Worm (Caenorhabditis elegans) whole organism, L3 larva: ENCODE data around the gene cdf-1.

Experiments
- R02D3.7 ChIP-seq: fragments of 150-350 bp; optimal IDR thresholded peaks from 2 replicates; lab custom pipeline; 2014; ENCODE audit warnings: missing biosample characterization, missing genetic modification characterization
- aly-2 ChIP-seq: fragments of 150-350 bp; optimal IDR thresholded peaks from 2 replicates; lab custom pipeline; 2014; ENCODE audit warnings: missing biosample characterization, missing genetic modification characterization
- ama-1 ChIP-seq: fragments of 150-350 bp; optimal IDR thresholded peaks from 2 replicates; lab custom pipeline; 2018
- ceh-16 ChIP-seq: sonication (generic microtip); optimal IDR thresholded peaks from 2 replicates; lab custom pipeline; 2017; ENCODE audit warnings: missing biosample characterization, missing genetic modification characterization
- ceh-28 ChIP-seq: fragments of 150-350 bp; optimal IDR thresholded peaks from 2 replicates; lab custom pipeline; 2014; ENCODE audit warnings: missing biosample characterization, missing genetic modification reagents, missing genetic modification characterization
- ceh-82 ChIP-seq: fragments of 150-350 bp; optimal IDR thresholded peaks from 2 replicates; lab custom pipeline; 2014; ENCODE audit warnings: missing biosample characterization, missing genetic modification characterization
- ceh-9 ChIP-seq: sonication (generic microtip); optimal IDR thresholded peaks from 2 replicates; lab custom pipeline; 2018; ENCODE audit warnings: missing biosample characterization, missing genetic modification characterization
- daf-12 ChIP-seq: fragments of 150-350 bp; optimal IDR thresholded peaks from 2 replicates; lab custom pipeline; 2014; ENCODE audit warnings: missing biosample characterization, missing genetic modification reagents, missing genetic modification characterization
- egl-27 ChIP-seq: sonication (generic microtip); optimal IDR thresholded peaks from 4 replicates; lab custom pipeline; 2017; ENCODE audit warnings: missing biosample characterization, missing genetic modification reagents, missing genetic modification characterization
- egl-5 ChIP-seq: fragments of 150-350 bp; optimal IDR thresholded peaks from 2 replicates; lab custom pipeline; 2017; ENCODE audit warnings: missing biosample characterization, missing genetic modification reagents, missing genetic modification characterization, inconsistent platforms
- elt-1 ChIP-seq: fragments of 150-350 bp; optimal IDR thresholded peaks from 2 replicates; lab custom pipeline; 2014; ENCODE audit warnings: missing biosample characterization, missing genetic modification characterization
- elt-2 ChIP-seq: sonication (generic microtip); optimal IDR thresholded peaks from 2 replicates; lab custom pipeline; 2016; ENCODE audit warnings: missing genetic modification reagents, mild to moderate bottlenecking, missing genetic modification characterization, missing compliant biosample characterization
- eor-1 ChIP-seq, 2 experiments: fragments of 150-350 bp; optimal IDR thresholded peaks; 2 replicates each; lab custom pipeline; 2014 to 2018; ENCODE audit warnings: missing biosample characterization in 2 of 2, missing genetic modification characterization in 2 of 2
- hmg-11 ChIP-seq: sonication (generic microtip); optimal IDR thresholded peaks from 2 replicates; lab custom pipeline; 2016; ENCODE audit warnings: missing genetic modification characterization, missing compliant biosample characterization
- jun-1 ChIP-seq: fragments of 150-350 bp; optimal IDR thresholded peaks from 2 replicates; lab custom pipeline; 2014; ENCODE audit warnings: missing biosample characterization, missing genetic modification reagents, missing genetic modification characterization
- lin-15B ChIP-seq: fragments of 150-350 bp; optimal IDR thresholded peaks from 2 replicates; lab custom pipeline; 2014; ENCODE audit warnings: missing biosample characterization, missing genetic modification characterization
- lin-39 ChIP-seq: fragments of 150-350 bp; optimal IDR thresholded peaks from 2 replicates; lab custom pipeline; 2018; ENCODE audit warnings: missing biosample characterization, missing genetic modification reagents, missing genetic modification characterization
- lsy-12 ChIP-seq: sonication (generic microtip); optimal IDR thresholded peaks from 2 replicates; lab custom pipeline; 2016; ENCODE audit warnings: mild to moderate bottlenecking, missing genetic modification characterization, missing compliant biosample characterization
- mdl-1 ChIP-seq: fragments of 150-350 bp; optimal IDR thresholded peaks from 2 replicates; lab custom pipeline; 2014; ENCODE audit warnings: missing biosample characterization, missing genetic modification characterization
- mml-1 ChIP-seq: fragments of 150-350 bp; sonication (generic microtip); optimal IDR thresholded peaks from 3 replicates; lab custom pipeline; 2014; ENCODE audit warnings: missing biosample characterization, missing genetic modification characterization
- nfya-1 ChIP-seq: sonication (generic microtip); optimal IDR thresholded peaks from 2 replicates; lab custom pipeline; 2017; ENCODE audit warnings: missing genetic modification characterization, mild to moderate bottlenecking, missing compliant biosample characterization, antibody characterized with exemption, moderate library complexity; ENCODE audit not compliant: insufficient read depth
- nhr-11 ChIP-seq: fragments of 150-350 bp; optimal IDR thresholded peaks from 2 replicates; lab custom pipeline; 2014; ENCODE audit warnings: missing biosample characterization, missing genetic modification characterization
- nhr-23 ChIP-seq: fragments of 150-350 bp; optimal IDR thresholded peaks from 2 replicates; lab custom pipeline; 2014; ENCODE audit warnings: missing biosample characterization, missing genetic modification reagents, missing genetic modification characterization
- nhr-237 ChIP-seq: fragments of 150-350 bp; optimal IDR thresholded peaks from 2 replicates; lab custom pipeline; 2014; ENCODE audit warnings: missing biosample characterization, missing genetic modification characterization
- nhr-28 ChIP-seq: fragments of 150-350 bp; optimal IDR thresholded peaks from 2 replicates; lab custom pipeline; 2014; ENCODE audit warnings: missing biosample characterization, missing genetic modification characterization
- nhr-43 ChIP-seq: sonication (generic microtip); optimal IDR thresholded peaks from 2 replicates; lab custom pipeline; 2016; ENCODE audit warnings: mild to moderate bottlenecking, missing genetic modification characterization, missing compliant biosample characterization; ENCODE audit not compliant: poor library complexity, severe bottlenecking
- nhr-67 ChIP-seq: fragments of 150-350 bp; optimal IDR thresholded peaks from 2 replicates; lab custom pipeline; 2014; ENCODE audit warnings: missing biosample characterization, missing genetic modification characterization
- nhr-76 ChIP-seq: fragments of 150-350 bp; sonication (generic microtip); optimal IDR thresholded peaks from 5 replicates; lab custom pipeline; 2014; ENCODE audit warnings: missing biosample characterization, missing genetic modification characterization
- nhr-77 ChIP-seq: fragments of 150-350 bp; optimal IDR thresholded peaks from 2 replicates; lab custom pipeline; 2014; ENCODE audit warnings: missing biosample characterization, missing genetic modification characterization
- pha-4 ChIP-seq: fragments of 150-350 bp; optimal IDR thresholded peaks from 2 replicates; lab custom pipeline; 2014; ENCODE audit warnings: missing biosample characterization, missing genetic modification reagents, missing genetic modification characterization
- pqm-1 ChIP-seq: fragments of 150-350 bp; optimal IDR thresholded peaks from 2 replicates; lab custom pipeline; 2017; ENCODE audit warnings: missing biosample characterization, missing genetic modification characterization, inconsistent platforms
- sea-2 ChIP-seq: fragments of 150-350 bp; sonication (generic microtip); optimal IDR thresholded peaks from 4 replicates; lab custom pipeline; 2014; ENCODE audit warnings: missing biosample characterization, missing genetic modification reagents, missing genetic modification characterization
- skn-1 ChIP-seq: fragments of 150-350 bp; optimal IDR thresholded peaks from 2 replicates; lab custom pipeline; 2014; ENCODE audit warnings: missing biosample characterization, missing genetic modification characterization
- snpc-4 ChIP-seq: fragments of 150-350 bp; optimal IDR thresholded peaks from 2 replicates; lab custom pipeline; 2014; ENCODE audit warnings: missing biosample characterization, missing genetic modification characterization
- tbx-2 ChIP-seq: sonication (generic microtip); optimal IDR thresholded peaks from 2 replicates; lab custom pipeline; 2016; ENCODE audit warnings: mild to moderate bottlenecking, missing genetic modification characterization, missing compliant biosample characterization
- unc-39 ChIP-seq: sonication (generic microtip); optimal IDR thresholded peaks from 4 replicates; lab custom pipeline; 2017; ENCODE audit warnings: missing biosample characterization, missing genetic modification characterization
- zag-1 ChIP-seq: fragments of 150-350 bp; optimal IDR thresholded peaks from 2 replicates; lab custom pipeline; 2014; ENCODE audit warnings: missing biosample characterization, missing genetic modification characterization
- ztf-11 ChIP-seq: fragments of 150-350 bp; optimal IDR thresholded peaks from 2 replicates; lab custom pipeline; 2014; ENCODE audit warnings: missing biosample characterization, missing genetic modification characterization
- ztf-4 ChIP-seq: fragments of 150-350 bp; optimal IDR thresholded peaks from 2 replicates; lab custom pipeline; 2014; ENCODE audit warnings: missing biosample characterization, missing genetic modification characterization

The cdf-1 gene

DNA sequence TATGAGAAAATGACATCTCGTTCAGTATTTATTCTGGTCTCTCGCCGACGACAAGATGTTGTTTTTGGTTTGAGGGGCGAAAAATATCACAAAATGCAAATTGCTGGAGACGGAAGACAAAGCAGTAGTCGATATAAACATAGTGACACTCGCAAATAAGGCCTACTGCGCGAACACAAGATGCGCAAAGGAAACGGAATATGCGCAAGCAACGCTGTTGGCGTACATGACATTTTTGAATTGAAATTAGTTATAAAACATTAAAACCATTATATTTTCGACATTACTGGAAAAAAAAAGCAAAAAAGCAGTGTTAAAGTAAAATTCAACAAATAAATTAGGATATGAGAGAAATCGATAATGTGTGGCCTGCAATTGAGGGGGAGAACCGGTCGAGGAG lies at the start of gene cdf-1:
cdf-1 (minus strand) TSS at position 136 of the 400 bp plus-strand sequence.
- TF ChIP-seq ceh-9 (tag; lab: Kevin White, UChicago) (no peak), mdl-1 (tag; lab: Kevin White, UChicago) (no peak), nhr-23 (tag; lab: Kevin White, UChicago) (peak; percentile 45), skn-1 (no peak), ama-1 (lab: Kevin White, UChicago) (no peak), ztf-11 (tag; lab: Kevin White, UChicago) (no peak), lin-15B (peak; percentile 16), nfya-1 (tag; lab: Kevin White, UChicago) (peak; percentile 23)

DNA sequence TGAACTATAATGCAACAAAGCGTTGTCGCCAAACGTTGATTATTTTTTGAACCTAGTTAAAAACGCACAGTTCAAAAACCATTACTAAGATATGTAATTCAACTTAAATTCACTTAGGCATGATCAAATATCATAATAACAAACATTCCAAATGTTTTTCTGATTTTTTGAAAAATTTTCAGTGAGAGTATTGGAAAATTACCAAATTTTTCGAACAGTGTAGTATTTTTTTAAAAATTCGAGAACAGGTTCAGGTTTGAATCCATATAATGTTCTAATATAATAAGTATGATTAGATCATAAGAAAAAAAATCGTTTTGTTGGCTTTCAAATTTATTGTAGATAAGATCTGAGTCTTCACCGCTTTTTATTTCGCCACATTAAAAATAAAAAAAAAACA lies 48.7 kb upstream of the cdf-1 start:
- TF ChIP-seq unc-39 (tag; lab: Kevin White, UChicago) (no peak), ama-1 (lab: Kevin White, UChicago) (no peak), lin-15B (no peak), snpc-4 (tag; lab: Kevin White, UChicago) (no peak), nhr-77 (tag; lab: Kevin White, UChicago) (no peak), nhr-23 (tag; lab: Kevin White, UChicago) (no peak), egl-5 (no peak), elt-2 (tag; lab: Kevin White, UChicago) (no peak), egl-27 (tag; lab: Kevin White, UChicago) (no peak), nhr-237 (tag; lab: Kevin White, UChicago) (no peak), nhr-28 (no peak), eor-1 (tag; optimal IDR thresholded peaks at IDR 0.05; lab: Kevin White, UChicago) (no peak), elt-1 (tag; lab: Kevin White, UChicago) (no peak), hmg-11 (tag; lab: Kevin White, UChicago) (no peak)

DNA sequence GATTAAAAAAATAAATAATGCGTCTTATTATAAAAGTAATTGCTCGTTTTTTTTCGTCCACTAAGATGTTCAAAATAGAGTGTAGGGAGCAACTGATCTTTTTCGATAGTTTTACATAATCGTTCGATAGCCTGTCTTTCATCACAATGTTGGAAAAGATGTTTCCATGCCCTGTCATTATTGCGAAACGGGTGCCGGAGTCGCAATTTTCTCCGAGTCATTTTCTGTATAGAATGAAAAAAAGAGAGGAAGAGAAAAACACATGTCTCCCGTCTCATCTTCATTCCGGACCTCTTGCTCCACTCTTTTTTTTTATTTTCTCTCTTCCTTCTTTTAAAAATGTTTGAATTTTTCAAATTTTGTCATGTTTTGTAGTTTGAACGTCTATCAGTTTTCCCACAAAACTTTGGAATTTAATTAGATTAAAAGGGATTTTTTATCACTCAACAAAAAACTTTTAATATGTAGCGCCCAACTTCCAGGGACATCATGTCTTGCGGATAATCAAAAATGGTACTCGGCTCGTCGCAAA lies 47.9 kb upstream of the cdf-1 start, which contains the start of gene svh-2:
svh-2 (plus strand) TSS at position 482 of the 532 bp plus-strand sequence.
- TF ChIP-seq nfya-1 (tag; lab: Kevin White, UChicago), result peak; percentile 31
- no peak for TF ChIP-seq R02D3.7
- no peak for TF ChIP-seq ama-1 (lab: Kevin White, UChicago)
- TF ChIP-seq nhr-76 (tag; lab: Kevin White, UChicago), result no peak
- no peak for TF ChIP-seq pha-4 (tag; lab: Kevin White, UChicago)
- no peak for TF ChIP-seq egl-27 (tag; lab: Kevin White, UChicago)
- TF ChIP-seq jun-1, result no peak
- TF ChIP-seq nhr-67 (tag; lab: Kevin White, UChicago), result no peak
- no peak for TF ChIP-seq egl-5
- TF ChIP-seq nhr-237 (tag; lab: Kevin White, UChicago), result no peak
- TF ChIP-seq lin-39 (tag; lab: Kevin White, UChicago), result peak; percentile 32
- no peak for TF ChIP-seq lsy-12 (tag; lab: Kevin White, UChicago)
- no peak for TF ChIP-seq nhr-43 (tag; lab: Kevin White, UChicago)
- no peak for TF ChIP-seq ceh-28 (tag; lab: Kevin White, UChicago)
- TF ChIP-seq nhr-23 (tag; lab: Kevin White, UChicago), result no peak
- TF ChIP-seq ztf-11 (tag; lab: Kevin White, UChicago), result no peak
- TF ChIP-seq nhr-77 (tag; lab: Kevin White, UChicago), result no peak
- TF ChIP-seq mdl-1 (tag; lab: Kevin White, UChicago), result no peak
- no peak for TF ChIP-seq sea-2 (GFP tag; lab: Kevin White, UChicago)
- TF ChIP-seq daf-12 (tag; lab: Kevin White, UChicago), result no peak
- peak; percentile 13 for TF ChIP-seq hmg-11 (tag; lab: Kevin White, UChicago)
- no peak for TF ChIP-seq pqm-1 (tag; lab: Kevin White, UChicago)
- TF ChIP-seq unc-39 (tag; lab: Kevin White, UChicago), result no peak
- no peak for TF ChIP-seq nhr-28
- TF ChIP-seq ceh-82 (tag; lab: Kevin White, UChicago), result no peak
- no peak for TF ChIP-seq eor-1 (tag; optimal IDR thresholded peaks at IDR 0.05; lab: Kevin White, UChicago)

DNA sequence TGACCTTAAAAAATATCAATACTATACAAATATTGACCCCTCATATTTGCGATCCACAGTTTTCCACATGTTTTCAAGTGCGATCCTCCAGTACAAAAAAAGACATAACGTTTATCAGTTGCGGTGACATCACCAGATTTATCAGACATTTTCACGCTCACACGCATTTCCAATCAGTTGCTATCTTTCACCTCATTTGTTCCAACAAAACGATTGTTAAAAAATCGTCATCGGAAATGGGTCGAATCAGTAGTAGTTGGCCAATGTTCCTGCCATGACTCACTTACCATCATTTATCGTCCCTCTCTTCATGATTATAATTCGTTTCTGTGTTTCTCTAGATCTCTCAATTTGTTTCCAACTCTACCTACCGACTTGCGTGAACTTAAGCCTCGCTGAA lies 46.7 kb upstream of the cdf-1 start:
- TF ChIP-seq lin-39 (tag; lab: Kevin White, UChicago) (no peak), tbx-2 (no peak), eor-1 (tag; optimal IDR thresholded peaks at IDR 0.05; lab: Kevin White, UChicago) (no peak), mdl-1 (tag; lab: Kevin White, UChicago) (no peak), ztf-4 (tag; lab: Kevin White, UChicago) (no peak), ceh-82 (tag; lab: Kevin White, UChicago) (no peak), nhr-23 (tag; lab: Kevin White, UChicago) (no peak), sea-2 (GFP tag; lab: Kevin White, UChicago) (no peak), ceh-9 (tag; lab: Kevin White, UChicago) (no peak), zag-1 (tag; lab: Kevin White, UChicago) (no peak), R02D3.7 (no peak), elt-2 (tag; lab: Kevin White, UChicago) (peak; percentile 90), lsy-12 (tag; lab: Kevin White, UChicago) (no peak), ztf-11 (tag; lab: Kevin White, UChicago) (no peak), mml-1 (tag; lab: Kevin White, UChicago) (no peak), aly-2 (no peak), jun-1 (peak; percentile 52), nhr-76 (tag; lab: Kevin White, UChicago) (no peak), nfya-1 (tag; lab: Kevin White, UChicago) (no peak), nhr-11 (tag; lab: Kevin White, UChicago) (no peak), pqm-1 (tag; lab: Kevin White, UChicago) (peak; percentile 71), elt-1 (tag; lab: Kevin White, UChicago) (no peak), ceh-16 (tag; lab: Kevin White, UChicago) (no peak)
- TF ChIP-seq, all 47 proteins: peak for 3
